Worm (Caenorhabditis elegans) whole organism, midembryonic: ENCODE results near the gene srx-85.

Source experiments
- T22C8.4 ChIP-seq: fragments of 200-800 bp; sonication (Bioruptor generic); IDR thresholded peaks from 2 replicates; pipeline ENCODE4 v1.3.6; 2022; ENCODE audit warnings: missing genetic modification characterization, missing compliant biosample characterization
- cog-1 ChIP-seq: sonication (generic microtip); optimal IDR thresholded peaks from 2 replicates; lab custom pipeline; 2016; ENCODE audit warnings: missing genetic modification characterization, missing compliant biosample characterization
- flt-1 ChIP-seq: fragments of 200-800 bp; sonication (Bioruptor generic); IDR thresholded peaks from 2 replicates; pipeline ENCODE4 v1.3.6; 2022; ENCODE audit warnings: missing genetic modification characterization, missing compliant biosample characterization
- klf-2 ChIP-seq: fragments of 200-800 bp; sonication (Bioruptor generic); conservative IDR thresholded peaks from 2 replicates; pipeline ENCODE4 v1.3.6; 2022; ENCODE audit warnings: missing genetic modification reagents, missing genetic modification characterization, missing compliant biosample characterization
- med-1 ChIP-seq: sonication (generic microtip); optimal IDR thresholded peaks from 2 replicates; lab custom pipeline; 2017; ENCODE audit warnings: missing genetic modification characterization, mild to moderate bottlenecking, missing compliant biosample characterization, antibody characterized with exemption, missing genetic modification reagents; ENCODE audit not compliant: insufficient read depth
- ref-1 ChIP-seq: fragments of 200-800 bp; sonication (Bioruptor generic); conservative IDR thresholded peaks from 2 replicates; pipeline ENCODE4 v1.3.6; 2022; ENCODE audit warnings: missing genetic modification reagents, missing genetic modification characterization, missing compliant biosample characterization
- tab-1 ChIP-seq: fragments of 200-800 bp; sonication (Bioruptor generic); IDR thresholded peaks from 2 replicates; pipeline ENCODE4 v1.3.6; 2022; ENCODE audit warnings: missing genetic modification characterization, missing compliant biosample characterization
- ztf-23 ChIP-seq: fragments of 200-800 bp; sonication (Bioruptor generic); IDR thresholded peaks from 2 replicates; pipeline ENCODE4 v1.3.6; 2022; ENCODE audit warnings: missing genetic modification reagents, missing genetic modification characterization, missing compliant biosample characterization
- ztf-29 ChIP-seq: fragments of 200-800 bp; sonication (Bioruptor generic); IDR thresholded peaks from 2 replicates; pipeline ENCODE4 v1.3.6; 2022; ENCODE audit warnings: missing genetic modification reagents, missing genetic modification characterization, missing compliant biosample characterization

srx-85 gene

ce11 chrV:11552379-11552778 is at the start of gene srx-85:
srx-85 (plus strand) TSS chrV:11552679.
- TF ChIP-seq T22C8.4 (GFP tag; lab: Robert Waterston, UW) (no peak), cog-1 (tag; lab: Kevin White, UChicago) (no peak), ref-1 (no peak), klf-2 (GFP tag; lab: Robert Waterston, UW) (no peak), ztf-29 (GFP tag; lab: Robert Waterston, UW) (no peak), flt-1 (GFP tag; lab: Robert Waterston, UW) (no peak), tab-1 (GFP tag; lab: Robert Waterston, UW) (no peak), med-1 (GFP tag; lab: Kevin White, UChicago) (no peak), ztf-23 (GFP tag; lab: Robert Waterston, UW) (no peak)

- TF ChIP-seq ztf-29 (GFP tag; lab: Robert Waterston, UW) = no peak
- TF ChIP-seq ztf-23 (GFP tag; lab: Robert Waterston, UW) = 0 out of 2 replicates have a peak, but pooled peaks have one; percentile 32
These were observed 49.3 kb upstream of the srx-85 start, which contains the start of gene C55A6.12 for ce11 chrV:11503081-11503751. C55A6.12 (minus strand) TSS chrV:11503131.

ce11 chrV:11504853-11505397 is 47.6 kb upstream of the srx-85 start, which contains the start of the genes C55A6.1 and C55A6.10:
C55A6.1 (minus strand) TSS chrV:11504968.
C55A6.10 (plus strand) TSS chrV:11505347.
- TF ChIP-seq tab-1 (GFP tag; lab: Robert Waterston, UW) (0 out of 2 replicates have a peak, but pooled peaks have one; percentile 39), cog-1 (tag; lab: Kevin White, UChicago) (peak; percentile 1), ztf-23 (GFP tag; lab: Robert Waterston, UW) (peak; percentile 68; the same call in 1 of the 2 replicates), flt-1 (GFP tag; lab: Robert Waterston, UW) (0 out of 2 replicates have a peak, but pooled peaks have one; percentile 24)

- TF ChIP-seq flt-1 (GFP tag; lab: Robert Waterston, UW) (no peak), T22C8.4 (GFP tag; lab: Robert Waterston, UW) (no peak), cog-1 (tag; lab: Kevin White, UChicago) (no peak), tab-1 (GFP tag; lab: Robert Waterston, UW) (no peak), ztf-23 (GFP tag; lab: Robert Waterston, UW) (no peak), ztf-29 (GFP tag; lab: Robert Waterston, UW) (no peak), med-1 (GFP tag; lab: Kevin White, UChicago) (no peak), ref-1 (no peak), klf-2 (GFP tag; lab: Robert Waterston, UW) (no peak)
These were observed 46.1 kb upstream of the srx-85 start for ce11 chrV:11506347-11506746.

ce11 chrV:11508773-11509172 is 43.7 kb upstream of the srx-85 start, which contains the start of gene ttll-5:
ttll-5 (plus strand) TSS chrV:11509060.
- TF ChIP-seq ref-1 = no peak
- TF ChIP-seq klf-2 (GFP tag; lab: Robert Waterston, UW) = no peak
- no peak for TF ChIP-seq med-1 (GFP tag; lab: Kevin White, UChicago)
- TF ChIP-seq ztf-23 (GFP tag; lab: Robert Waterston, UW) = no peak
- TF ChIP-seq ztf-29 (GFP tag; lab: Robert Waterston, UW) = no peak
- no peak for TF ChIP-seq tab-1 (GFP tag; lab: Robert Waterston, UW)
- no peak for TF ChIP-seq cog-1 (tag; lab: Kevin White, UChicago)
- no peak for TF ChIP-seq flt-1 (GFP tag; lab: Robert Waterston, UW)
- TF ChIP-seq T22C8.4 (GFP tag; lab: Robert Waterston, UW) = no peak

ce11 chrV:11513432-11513831 is 39.0 kb upstream of the srx-85 start, which contains the start of gene C55A6.3:
C55A6.3 (minus strand) TSS chrV:11513532.
- no peak for TF ChIP-seq ztf-23 (GFP tag; lab: Robert Waterston, UW)
- TF ChIP-seq T22C8.4 (GFP tag; lab: Robert Waterston, UW) = no peak

ce11 chrV:11514677-11515076 is 37.8 kb upstream of the srx-85 start, which contains the start of gene C55A6.6:
C55A6.6 (minus strand) TSS chrV:11514737.
- TF ChIP-seq tab-1 (GFP tag; lab: Robert Waterston, UW) (no peak), cog-1 (tag; lab: Kevin White, UChicago) (no peak), med-1 (GFP tag; lab: Kevin White, UChicago) (no peak), T22C8.4 (GFP tag; lab: Robert Waterston, UW) (no peak), flt-1 (GFP tag; lab: Robert Waterston, UW) (no peak), ztf-29 (GFP tag; lab: Robert Waterston, UW) (no peak), klf-2 (GFP tag; lab: Robert Waterston, UW) (no peak), ztf-23 (GFP tag; lab: Robert Waterston, UW) (no peak), ref-1 (no peak)

- TF ChIP-seq ztf-29 (GFP tag; lab: Robert Waterston, UW) = no peak
- no peak for TF ChIP-seq ztf-23 (GFP tag; lab: Robert Waterston, UW)
- TF ChIP-seq tab-1 (GFP tag; lab: Robert Waterston, UW) = no peak
These were observed 37.3 kb upstream of the srx-85 start for ce11 chrV:11515145-11515544.

- TF ChIP-seq tab-1 (GFP tag; lab: Robert Waterston, UW) (no peak), ref-1 (no peak), cog-1 (tag; lab: Kevin White, UChicago) (no peak), med-1 (GFP tag; lab: Kevin White, UChicago) (no peak), flt-1 (GFP tag; lab: Robert Waterston, UW) (no peak), ztf-23 (GFP tag; lab: Robert Waterston, UW) (no peak), T22C8.4 (GFP tag; lab: Robert Waterston, UW) (no peak), klf-2 (GFP tag; lab: Robert Waterston, UW) (no peak), ztf-29 (GFP tag; lab: Robert Waterston, UW) (no peak)
These were observed 36.3 kb upstream of the srx-85 start, which contains the start of gene sdz-8 for ce11 chrV:11516141-11516591. sdz-8 (minus strand) TSS chrV:11516191.
